Worm (Caenorhabditis elegans) whole organism, young adult: ENCODE data around the gene F58F9.4.
"Not testable (repeated sequence)": the region's sequence is repeated elsewhere in the genome, so short reads cannot be mapped to it uniquely, and the experiment has no call there.

Experiments
- B0019.2 ChIP-seq: fragments of 200-800 bp; sonication (Bioruptor generic); conservative IDR thresholded peaks from 2 replicates; pipeline ENCODE4 v1.3.6; 2022; ENCODE audit warnings: missing genetic modification reagents, missing genetic modification characterization, missing compliant biosample characterization
- B0336.3 ChIP-seq: fragments of 200-800 bp; sonication (Bioruptor generic); IDR thresholded peaks from 2 replicates; pipeline ENCODE4 v1.3.6; 2022; ENCODE audit warnings: missing genetic modification characterization, missing compliant biosample characterization
- F10E7.11 ChIP-seq: sonication (generic microtip); optimal IDR thresholded peaks from 2 replicates; lab custom pipeline; 2017; ENCODE audit warnings: mild to moderate bottlenecking, missing genetic modification characterization, moderate library complexity, missing compliant biosample characterization
- F22D6.2 ChIP-seq: sonication (generic microtip); optimal IDR thresholded peaks from 2 replicates; lab custom pipeline; 2016; ENCODE audit warnings: mild to moderate bottlenecking, missing genetic modification characterization, missing compliant biosample characterization
- F39B2.1 ChIP-seq: fragments of 200-800 bp; sonication (Bioruptor generic); IDR thresholded peaks from 2 replicates; pipeline ENCODE4 v1.3.6; 2022; ENCODE audit warnings: missing genetic modification reagents, missing genetic modification characterization, missing compliant biosample characterization
- F52B5.7 ChIP-seq: sonication (generic microtip); optimal IDR thresholded peaks from 2 replicates; lab custom pipeline; 2016; ENCODE audit warnings: mild to moderate bottlenecking, missing genetic modification characterization, missing compliant biosample characterization
- F55B11.4 ChIP-seq: sonication (generic microtip); optimal IDR thresholded peaks from 2 replicates; lab custom pipeline; 2016; ENCODE audit warnings: missing compliant biosample characterization, missing genetic modification characterization, borderline replicate concordance; ENCODE audit not compliant: insufficient read depth
- F57A8.1 ChIP-seq: fragments of 200-800 bp; sonication (Bioruptor generic); optimal IDR thresholded peaks from 2 replicates; lab custom pipeline; 2018; ENCODE audit warnings: mild to moderate bottlenecking, missing genetic modification characterization, moderate library complexity, missing compliant biosample characterization
- Y56A3A.18 ChIP-seq: fragments of 200-800 bp; sonication (Bioruptor generic); IDR thresholded peaks from 2 replicates; pipeline ENCODE4 v1.3.6; 2022; ENCODE audit warnings: missing genetic modification reagents, missing genetic modification characterization, missing compliant biosample characterization
- Y95B8A.8 ChIP-seq: fragments of 200-800 bp; sonication (Bioruptor generic); IDR thresholded peaks from 2 replicates; pipeline ENCODE4 v1.3.6; 2022; ENCODE audit warnings: missing genetic modification reagents, missing genetic modification characterization, missing compliant biosample characterization
- ZK185.1 ChIP-seq: sonication (generic microtip); optimal IDR thresholded peaks from 2 replicates; lab custom pipeline; 2016; ENCODE audit warnings: mild to moderate bottlenecking, missing genetic modification characterization, missing compliant biosample characterization; ENCODE audit not compliant: poor library complexity, severe bottlenecking
- akir-1 ChIP-seq: fragments of 200-800 bp; sonication (Bioruptor generic); optimal IDR thresholded peaks from 2 replicates; lab custom pipeline; 2018; ENCODE audit warnings: mild to moderate bottlenecking, missing genetic modification characterization, moderate library complexity, missing compliant biosample characterization
- attf-3 ChIP-seq: fragments of 200-800 bp; sonication (Bioruptor generic); conservative IDR thresholded peaks from 2 replicates; pipeline ENCODE4 v1.3.6; 2022; ENCODE audit warnings: missing genetic modification reagents, missing genetic modification characterization, missing compliant biosample characterization
- attf-5 ChIP-seq: fragments of 200-800 bp; sonication (Bioruptor generic); optimal IDR thresholded peaks from 2 replicates; lab custom pipeline; 2018; ENCODE audit warnings: mild to moderate bottlenecking, missing genetic modification characterization, missing compliant biosample characterization
- bed-1 ChIP-seq: fragments of 200-800 bp; sonication (Bioruptor generic); IDR thresholded peaks from 2 replicates; pipeline ENCODE4 v1.3.6; 2022; ENCODE audit warnings: missing genetic modification reagents, missing genetic modification characterization, missing compliant biosample characterization
- ceh-100 ChIP-seq: fragments of 200-800 bp; sonication (Bioruptor generic); IDR thresholded peaks from 2 replicates; pipeline ENCODE4 v1.3.6; 2022; ENCODE audit warnings: missing genetic modification reagents, missing genetic modification characterization, missing compliant biosample characterization
- ceh-27 ChIP-seq: fragments of 200-800 bp; sonication (Bioruptor generic); optimal IDR thresholded peaks from 2 replicates; lab custom pipeline; 2018; ENCODE audit warnings: mild to moderate bottlenecking, missing genetic modification characterization, moderate library complexity, missing compliant biosample characterization
- ceh-40 ChIP-seq: fragments of 200-800 bp; sonication (Bioruptor generic); IDR thresholded peaks from 2 replicates; pipeline ENCODE4 v1.3.6; 2022; ENCODE audit warnings: missing genetic modification characterization, missing compliant biosample characterization
- ceh-79 ChIP-seq: sonication (generic microtip); optimal IDR thresholded peaks from 2 replicates; lab custom pipeline; 2017; ENCODE audit warnings: mild to moderate bottlenecking, missing genetic modification characterization, missing compliant biosample characterization
- die-1 ChIP-seq: sonication (generic microtip); optimal IDR thresholded peaks from 2 replicates; lab custom pipeline; 2016; ENCODE audit warnings: missing genotype, mild to moderate bottlenecking, missing genetic modification characterization, missing compliant biosample characterization
- dpff-1 ChIP-seq: sonication (generic microtip); optimal IDR thresholded peaks from 2 replicates; lab custom pipeline; 2017; ENCODE audit warnings: mild to moderate bottlenecking, missing genetic modification characterization, missing compliant biosample characterization
- ets-4 ChIP-seq: fragments of 200-800 bp; sonication (Bioruptor generic); optimal IDR thresholded peaks from 2 replicates; lab custom pipeline; 2018; ENCODE audit warnings: mild to moderate bottlenecking, missing genetic modification characterization, missing compliant biosample characterization
- gei-17 ChIP-seq: fragments of 200-800 bp; sonication (Bioruptor generic); optimal IDR thresholded peaks from 2 replicates; lab custom pipeline; 2018; ENCODE audit warnings: mild to moderate bottlenecking, missing genetic modification characterization, missing compliant biosample characterization
- hmg-20 ChIP-seq: fragments of 200-800 bp; sonication (Bioruptor generic); IDR thresholded peaks from 2 replicates; pipeline ENCODE4 v1.3.6; 2022; ENCODE audit warnings: missing genetic modification reagents, missing genetic modification characterization, missing compliant biosample characterization
- hsf-1 ChIP-seq: fragments of 200-800 bp; sonication (Bioruptor generic); IDR thresholded peaks from 2 replicates; pipeline ENCODE4 v1.3.6; 2022; ENCODE audit warnings: missing genetic modification reagents, missing genetic modification characterization, missing compliant biosample characterization
- lag-1 ChIP-seq: fragments of 200-800 bp; sonication (Bioruptor generic); IDR thresholded peaks from 2 replicates; pipeline ENCODE4 v1.3.6; 2022; ENCODE audit warnings: missing genetic modification reagents, missing genetic modification characterization, missing compliant biosample characterization
- lin-26 ChIP-seq: fragments of 200-800 bp; sonication (Bioruptor generic); IDR thresholded peaks from 2 replicates; pipeline ENCODE4 v1.3.6; 2022; ENCODE audit warnings: missing genetic modification reagents, missing genetic modification characterization, missing compliant biosample characterization
- lsl-1 ChIP-seq: fragments of 200-800 bp; sonication (Bioruptor generic); optimal IDR thresholded peaks from 2 replicates; lab custom pipeline; 2018; ENCODE audit warnings: mild to moderate bottlenecking, missing genetic modification characterization, moderate library complexity, missing compliant biosample characterization
- lsy-27 ChIP-seq: sonication (generic microtip); optimal IDR thresholded peaks from 2 replicates; lab custom pipeline; 2017; ENCODE audit warnings: missing genetic modification characterization, mild to moderate bottlenecking, missing compliant biosample characterization, antibody characterized with exemption, missing genotype, borderline replicate concordance; ENCODE audit not compliant: insufficient read depth
- madf-3 ChIP-seq: fragments of 200-800 bp; sonication (Bioruptor generic); IDR thresholded peaks from 2 replicates; pipeline ENCODE4 v1.3.6; 2022; ENCODE audit warnings: missing genetic modification reagents, missing genetic modification characterization, missing compliant biosample characterization
- mcd-1 ChIP-seq: fragments of 200-800 bp; sonication (Bioruptor generic); IDR thresholded peaks from 2 replicates; pipeline ENCODE4 v1.3.6; 2022; ENCODE audit warnings: missing genetic modification reagents, missing genetic modification characterization, missing compliant biosample characterization
- mel-28 ChIP-seq: sonication (generic microtip); optimal IDR thresholded peaks from 2 replicates; lab custom pipeline; 2016; ENCODE audit warnings: borderline replicate concordance, mild to moderate bottlenecking, missing genetic modification characterization, missing compliant biosample characterization
- nfyb-1 ChIP-seq: fragments of 200-800 bp; sonication (Bioruptor generic); IDR thresholded peaks from 2 replicates; pipeline ENCODE4 v1.3.6; 2022; ENCODE audit warnings: missing genetic modification reagents, missing genetic modification characterization, missing compliant biosample characterization
- nhr-179 ChIP-seq: sonication (generic microtip); optimal IDR thresholded peaks from 2 replicates; lab custom pipeline; 2016; ENCODE audit warnings: mild to moderate bottlenecking, missing genetic modification characterization, missing compliant biosample characterization
- nhr-27 ChIP-seq: fragments of 200-800 bp; sonication (Bioruptor generic); optimal IDR thresholded peaks from 2 replicates; lab custom pipeline; 2018; ENCODE audit warnings: mild to moderate bottlenecking, missing genetic modification characterization, moderate library complexity, missing compliant biosample characterization
- nhr-80 ChIP-seq: sonication (generic microtip); optimal IDR thresholded peaks from 2 replicates; lab custom pipeline; 2016; ENCODE audit warnings: missing genetic modification characterization, missing compliant biosample characterization
- sea-2 ChIP-seq: fragments of 200-800 bp; sonication (Bioruptor generic); IDR thresholded peaks from 2 replicates; pipeline ENCODE4 v1.3.6; 2022; ENCODE audit warnings: missing genetic modification characterization, missing compliant biosample characterization
- snpc-1.3 ChIP-seq: sonication (generic microtip); optimal IDR thresholded peaks from 2 replicates; lab custom pipeline; 2017; ENCODE audit warnings: missing genetic modification characterization, mild to moderate bottlenecking, missing compliant biosample characterization, antibody characterized with exemption, moderate library complexity, missing genotype, missing genetic modification reagents; ENCODE audit not compliant: insufficient read depth
- sptf-2 ChIP-seq: fragments of 200-800 bp; sonication (Bioruptor generic); optimal IDR thresholded peaks from 2 replicates; lab custom pipeline; 2018; ENCODE audit warnings: mild to moderate bottlenecking, missing genetic modification characterization, missing compliant biosample characterization
- ztf-18 ChIP-seq: sonication (generic microtip); optimal IDR thresholded peaks from 2 replicates; lab custom pipeline; 2016; ENCODE audit warnings: missing genotype, mild to moderate bottlenecking, missing genetic modification characterization, missing compliant biosample characterization
- ztf-6 ChIP-seq: fragments of 200-800 bp; sonication (Bioruptor generic); IDR thresholded peaks from 2 replicates; pipeline ENCODE4 v1.3.6; 2022; ENCODE audit warnings: missing genetic modification reagents, missing genetic modification characterization, missing compliant biosample characterization

The F58F9.4 gene

ce11 chrIV:6249591-6249990 lies 18.8 kb downstream of the F58F9.4 start, which contains the start of gene F58F9.1 (continued):
- no peak for TF ChIP-seq hmg-20
- no peak for TF ChIP-seq ztf-6
- TF ChIP-seq nhr-80: no peak
- TF ChIP-seq bed-1 (GFP tag; lab: Robert Waterston, UW): no peak
- TF ChIP-seq nhr-179 (tag; lab: Kevin White, UChicago): no peak
- no peak for TF ChIP-seq lin-26 (GFP tag; lab: Robert Waterston, UW)

ce11 chrIV:6253000-6253399 lies 22.2 kb downstream of the F58F9.4 start, which contains the start of gene T13A10.2:
TSS of gene T13A10.2 (plus strand) at chrIV:6253300.
- TF ChIP-seq Y95B8A.8, F55B11.4, nfyb-1: not testable (repeated sequence)

- TF ChIP-seq attf-5 (GFP tag; lab: Kevin White, UChicago): no peak
- TF ChIP-seq nhr-80: no peak
- TF ChIP-seq B0336.3 (GFP tag; lab: Robert Waterston, UW): no peak
- no peak for TF ChIP-seq B0019.2 (GFP tag; lab: Robert Waterston, UW)
- no peak for TF ChIP-seq hsf-1 (GFP tag; lab: Robert Waterston, UW)
- TF ChIP-seq ceh-79 (tag; lab: Kevin White, UChicago): no peak
- no peak for TF ChIP-seq lsy-27 (tag; lab: Kevin White, UChicago)
- no peak for TF ChIP-seq madf-3 (GFP tag; lab: Robert Waterston, UW)
- no peak for TF ChIP-seq F52B5.7 (tag; lab: Kevin White, UChicago)
- no peak for TF ChIP-seq akir-1
- TF ChIP-seq F22D6.2 (tag; lab: Kevin White, UChicago): no peak
- TF ChIP-seq dpff-1: no peak
- no peak for TF ChIP-seq sea-2
- TF ChIP-seq mcd-1 (GFP tag; lab: Robert Waterston, UW): no peak
- TF ChIP-seq snpc-1.3: no peak
These were observed 23.8 kb downstream of the F58F9.4 start, which contains the start of gene T13A10.64 for ce11 chrIV:6254635-6255034. TSS of gene T13A10.64 (plus strand) at chrIV:6254935.

ce11 chrIV:6258967-6259366 lies 28.1 kb downstream of the F58F9.4 start:
- TF ChIP-seq ztf-18 (tag; lab: Kevin White, UChicago) (no peak), madf-3 (GFP tag; lab: Robert Waterston, UW) (0 out of 2 replicates have a peak, but pooled peaks have one; percentile 52), Y56A3A.18 (no peak)

ce11 chrIV:6259732-6260131 lies 28.9 kb downstream of the F58F9.4 start, which contains the start of gene nlp-16:
TSS of gene nlp-16 (minus strand) at chrIV:6259832.
- TF ChIP-seq ZK185.1 (tag; lab: Kevin White, UChicago) (no peak), ets-4 (no peak), sptf-2 (no peak)

- no peak for TF ChIP-seq F57A8.1 (GFP tag; lab: Kevin White, UChicago)
- no peak for TF ChIP-seq mel-28
- no peak for TF ChIP-seq F10E7.11 (tag; lab: Kevin White, UChicago)
- no peak for TF ChIP-seq mcd-1 (GFP tag; lab: Robert Waterston, UW)
- no peak for TF ChIP-seq F39B2.1 (GFP tag; lab: Robert Waterston, UW)
- TF ChIP-seq gei-17 (GFP tag; lab: Kevin White, UChicago): no peak
- no peak for TF ChIP-seq B0336.3 (GFP tag; lab: Robert Waterston, UW)
- no peak for TF ChIP-seq ceh-100 (GFP tag; lab: Robert Waterston, UW)
- TF ChIP-seq ceh-40 (GFP tag; lab: Robert Waterston, UW): no peak
- no peak for TF ChIP-seq attf-3 (GFP tag; lab: Robert Waterston, UW)
- no peak for TF ChIP-seq bed-1 (GFP tag; lab: Robert Waterston, UW)
- TF ChIP-seq nhr-27 (tag; lab: Kevin White, UChicago): no peak
- no peak for TF ChIP-seq lin-26 (GFP tag; lab: Robert Waterston, UW)
- no peak for TF ChIP-seq ceh-27 (GFP tag; lab: Kevin White, UChicago)
- no peak for TF ChIP-seq die-1 (tag; lab: Kevin White, UChicago)
- TF ChIP-seq lsl-1 (GFP tag; lab: Kevin White, UChicago): no peak
- TF ChIP-seq hsf-1 (GFP tag; lab: Robert Waterston, UW): no peak
- TF ChIP-seq lag-1 (GFP tag; lab: Robert Waterston, UW): no peak
These were observed 32.4 kb downstream of the F58F9.4 start, which contains the start of gene srv-28 for ce11 chrIV:6263244-6263643. TSS of gene srv-28 (minus strand) at chrIV:6263344.
